Worm (Caenorhabditis elegans): ENCODE results near the gene unc-27.

The unc-27 gene

DNA sequence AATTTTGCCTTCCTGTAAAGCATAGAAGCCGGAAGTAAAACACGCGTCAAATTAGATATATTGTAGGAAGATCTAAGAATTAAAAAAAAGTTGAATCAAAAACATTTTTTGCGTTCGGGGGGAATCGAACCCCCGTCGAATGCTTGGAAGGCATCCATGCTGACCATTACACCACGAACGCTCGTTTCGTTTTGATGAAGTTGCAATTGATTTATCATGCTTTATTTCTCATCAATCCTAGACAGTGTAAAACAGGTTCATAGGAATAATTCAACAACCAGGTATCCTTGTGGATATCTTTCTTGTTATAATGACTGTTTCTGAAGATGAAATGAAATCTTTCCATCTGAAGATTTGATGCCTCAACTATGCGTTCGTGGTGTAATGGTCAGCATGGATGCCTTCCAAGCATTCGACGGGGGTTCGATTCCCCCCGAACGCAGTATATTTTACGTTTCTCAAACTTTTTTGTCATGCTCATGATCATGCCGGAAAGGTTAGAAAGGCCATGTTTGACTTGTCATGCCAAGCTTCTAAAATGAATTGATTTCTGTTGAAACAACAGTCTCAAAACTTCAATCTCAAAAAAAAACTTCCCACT, 30.7 kb downstream of the unc-27 start:
- TF ChIP-seq ceh-83 (GFP tag; optimal IDR thresholded peaks at IDR 0.05) = no peak
- TF ChIP-seq blmp-1 (tag; optimal IDR thresholded peaks at IDR 0.05) = no peak
- no peak for TF ChIP-seq hlh-1 (tag; optimal IDR thresholded peaks at IDR 0.05)
- TF ChIP-seq lin-13 (tag; optimal IDR thresholded peaks at IDR 0.05) = no peak
- TF ChIP-seq unc-120 (tag; optimal IDR thresholded peaks at IDR 0.05; ENCODE audit: poor library complexity, severe bottlenecking) = no peak
- TF ChIP-seq ces-1 (GFP tag; optimal IDR thresholded peaks at IDR 0.05) = no peak
- TF ChIP-seq nhr-28 (tag; optimal IDR thresholded peaks at IDR 0.05) = no peak
- TF ChIP-seq ham-2 (GFP tag; optimal IDR thresholded peaks at IDR 0.05) = no peak

- no peak for TF ChIP-seq elt-1 (tag; optimal IDR thresholded peaks at IDR 0.05; ENCODE audit: borderline replicate concordance, insufficient read depth)
- TF ChIP-seq elt-3 (tag; optimal IDR thresholded peaks at IDR 0.05) = no peak
- no peak for TF ChIP-seq pha-4 (tag; optimal IDR thresholded peaks at IDR 0.05)
- TF ChIP-seq lsy-2 (tag; optimal IDR thresholded peaks at IDR 0.05) = no peak
- TF ChIP-seq tbx-8 (GFP tag; optimal IDR thresholded peaks at IDR 0.05) = no peak
- no peak for TF ChIP-seq mep-1 (tag; optimal IDR thresholded peaks at IDR 0.05)
- TF ChIP-seq nhr-237 (tag; optimal IDR thresholded peaks at IDR 0.05) = no peak
- no peak for TF ChIP-seq blmp-1 (tag; optimal IDR thresholded peaks at IDR 0.05)
- TF ChIP-seq ceh-83 (GFP tag; optimal IDR thresholded peaks at IDR 0.05) = no peak
- TF ChIP-seq mls-2 (tag; optimal IDR thresholded peaks at IDR 0.05) = no peak
- TF ChIP-seq ztf-11 (tag; optimal IDR thresholded peaks at IDR 0.05) = no peak
- TF ChIP-seq ceh-43 (GFP tag; optimal IDR thresholded peaks at IDR 0.05) = no peak
- TF ChIP-seq mab-5 (tag; optimal IDR thresholded peaks at IDR 0.05) = no peak
- TF ChIP-seq lin-32 (GFP tag; optimal IDR thresholded peaks at IDR 0.05) = no peak
- TF ChIP-seq M03D4.4 (tag; optimal IDR thresholded peaks at IDR 0.05) = no peak
These were observed 31.4 kb downstream of the unc-27 start for ce11 chrX:8820643-8821042.

ce11 chrX:8824437-8824836, 35.2 kb downstream of the unc-27 start, which contains the start of gene ifd-1:
TSS of gene ifd-1 (minus strand) at chrX:8824448.
- TF ChIP-seq lin-32 (GFP tag; optimal IDR thresholded peaks at IDR 0.05) (no peak), ceh-83 (GFP tag; optimal IDR thresholded peaks at IDR 0.05) (no peak), tbx-8 (GFP tag; optimal IDR thresholded peaks at IDR 0.05) (no peak), ham-2 (GFP tag; optimal IDR thresholded peaks at IDR 0.05) (no peak), mab-5 (tag; optimal IDR thresholded peaks at IDR 0.05) (no peak), ceh-39 (tag; optimal IDR thresholded peaks at IDR 0.05) (no peak), elt-3 (tag; optimal IDR thresholded peaks at IDR 0.05) (no peak), mls-2 (tag; optimal IDR thresholded peaks at IDR 0.05) (no peak), ceh-43 (GFP tag; optimal IDR thresholded peaks at IDR 0.05) (no peak), snpc-4 (tag; optimal IDR thresholded peaks at IDR 0.05) (no peak), unc-39 (tag; optimal IDR thresholded peaks at IDR 0.05) (no peak)

DNA sequence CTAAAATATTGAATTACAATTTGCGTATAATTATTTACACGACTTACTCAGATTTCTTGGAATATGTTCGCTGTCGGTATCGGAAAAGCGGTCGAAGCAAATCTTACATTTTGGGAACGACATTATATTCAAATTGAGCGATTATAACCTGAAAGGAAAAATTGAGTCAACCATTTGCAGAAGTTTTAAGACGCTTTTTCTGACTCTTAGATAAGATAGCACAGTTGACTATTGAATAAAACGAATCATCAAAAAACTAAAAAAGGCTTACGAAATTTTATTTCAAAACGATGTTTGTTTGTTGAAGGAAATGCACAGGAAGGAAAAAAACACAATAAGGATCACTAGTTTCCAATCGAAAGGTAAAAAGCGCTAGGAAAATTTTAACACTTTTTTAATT, 39.1 kb downstream of the unc-27 start, which contains the start of gene rcs-1:
Gene rcs-1 (minus strand): TSS at position 176 of the 400 bp plus-strand sequence.
- no peak for TF ChIP-seq hlh-1 (tag; optimal IDR thresholded peaks at IDR 0.05)
- TF ChIP-seq ces-1 (GFP tag; optimal IDR thresholded peaks at IDR 0.05) = no peak
- no peak for TF ChIP-seq mab-5 (tag; optimal IDR thresholded peaks at IDR 0.05)
- no peak for TF ChIP-seq sptf-1 (tag; optimal IDR thresholded peaks at IDR 0.05)
- no peak for TF ChIP-seq lin-13 (tag; optimal IDR thresholded peaks at IDR 0.05)
- no peak for TF ChIP-seq M03D4.4 (tag; optimal IDR thresholded peaks at IDR 0.05)
- TF ChIP-seq pha-4 (tag; optimal IDR thresholded peaks at IDR 0.05) = no peak
- TF ChIP-seq ceh-83 (GFP tag; optimal IDR thresholded peaks at IDR 0.05) = no peak
- TF ChIP-seq unc-39 (tag; optimal IDR thresholded peaks at IDR 0.05) = no peak
- TF ChIP-seq sem-2 (GFP tag; optimal IDR thresholded peaks at IDR 0.05) = no peak
- no peak for TF ChIP-seq unc-120 (tag; optimal IDR thresholded peaks at IDR 0.05; ENCODE audit: poor library complexity, severe bottlenecking)
- no peak for TF ChIP-seq snpc-4 (tag; optimal IDR thresholded peaks at IDR 0.05)
- no peak for TF ChIP-seq lin-32 (GFP tag; optimal IDR thresholded peaks at IDR 0.05)
- no peak for TF ChIP-seq elt-1 (tag; optimal IDR thresholded peaks at IDR 0.05; ENCODE audit: borderline replicate concordance, insufficient read depth)
- TF ChIP-seq mls-2 (tag; optimal IDR thresholded peaks at IDR 0.05) = no peak
- no peak for TF ChIP-seq nhr-237 (tag; optimal IDR thresholded peaks at IDR 0.05)
- TF ChIP-seq mep-1 (tag; optimal IDR thresholded peaks at IDR 0.05) = no peak
- no peak for TF ChIP-seq elt-3 (tag; optimal IDR thresholded peaks at IDR 0.05)
- no peak for TF ChIP-seq nhr-28 (tag; optimal IDR thresholded peaks at IDR 0.05)

DNA sequence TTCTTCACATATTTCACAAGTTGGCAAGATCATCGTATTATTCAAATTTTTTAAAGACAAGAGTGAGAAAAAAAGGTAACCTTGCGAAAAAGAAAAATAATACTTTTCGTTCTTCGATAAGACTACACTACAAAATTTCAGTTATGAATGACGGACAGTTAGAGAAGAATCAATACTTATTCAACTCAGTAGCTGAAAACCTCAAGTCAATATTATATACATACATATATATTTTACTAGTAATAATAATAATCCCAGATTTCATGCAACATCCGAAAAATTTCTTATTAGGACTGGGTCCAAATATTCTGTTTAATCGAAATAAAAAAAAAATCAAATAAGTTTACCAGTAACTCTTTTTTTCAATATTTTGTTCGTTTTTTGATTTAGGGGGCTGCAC, 41.9 kb downstream of the unc-27 start, which contains the start of gene C28G1.6:
Gene C28G1.6 (minus strand): TSS at position 101 of the 400 bp plus-strand sequence.
- no peak for TF ChIP-seq nhr-237 (tag; optimal IDR thresholded peaks at IDR 0.05)
- TF ChIP-seq ceh-39 (tag; optimal IDR thresholded peaks at IDR 0.05) = no peak
- TF ChIP-seq tbx-8 (GFP tag; optimal IDR thresholded peaks at IDR 0.05) = no peak
- TF ChIP-seq ham-2 (GFP tag; optimal IDR thresholded peaks at IDR 0.05) = no peak
- no peak for TF ChIP-seq sptf-1 (tag; optimal IDR thresholded peaks at IDR 0.05)
- TF ChIP-seq unc-120 (tag; optimal IDR thresholded peaks at IDR 0.05; ENCODE audit: poor library complexity, severe bottlenecking) = no peak
- no peak for TF ChIP-seq hlh-1 (tag; optimal IDR thresholded peaks at IDR 0.05)
- TF ChIP-seq ztf-11 (tag; optimal IDR thresholded peaks at IDR 0.05) = no peak
- no peak for TF ChIP-seq ceh-83 (GFP tag; optimal IDR thresholded peaks at IDR 0.05)
- no peak for TF ChIP-seq lin-32 (GFP tag; optimal IDR thresholded peaks at IDR 0.05)
- no peak for TF ChIP-seq bed-3 (GFP tag; optimal IDR thresholded peaks at IDR 0.05)
- TF ChIP-seq lsy-2 (tag; optimal IDR thresholded peaks at IDR 0.05) = no peak
- no peak for TF ChIP-seq M03D4.4 (tag; optimal IDR thresholded peaks at IDR 0.05)
- no peak for TF ChIP-seq lin-13 (tag; optimal IDR thresholded peaks at IDR 0.05)
- no peak for TF ChIP-seq mep-1 (tag; optimal IDR thresholded peaks at IDR 0.05)
- TF ChIP-seq elt-3 (tag; optimal IDR thresholded peaks at IDR 0.05) = no peak
